Fruit fly (Drosophila melanogaster): ENCODE measurements around the gene Doc3.
A peak's percentile ranks its signal among the peaks of the same experiment; 100 is the strongest.

The Doc3 gene

DNA sequence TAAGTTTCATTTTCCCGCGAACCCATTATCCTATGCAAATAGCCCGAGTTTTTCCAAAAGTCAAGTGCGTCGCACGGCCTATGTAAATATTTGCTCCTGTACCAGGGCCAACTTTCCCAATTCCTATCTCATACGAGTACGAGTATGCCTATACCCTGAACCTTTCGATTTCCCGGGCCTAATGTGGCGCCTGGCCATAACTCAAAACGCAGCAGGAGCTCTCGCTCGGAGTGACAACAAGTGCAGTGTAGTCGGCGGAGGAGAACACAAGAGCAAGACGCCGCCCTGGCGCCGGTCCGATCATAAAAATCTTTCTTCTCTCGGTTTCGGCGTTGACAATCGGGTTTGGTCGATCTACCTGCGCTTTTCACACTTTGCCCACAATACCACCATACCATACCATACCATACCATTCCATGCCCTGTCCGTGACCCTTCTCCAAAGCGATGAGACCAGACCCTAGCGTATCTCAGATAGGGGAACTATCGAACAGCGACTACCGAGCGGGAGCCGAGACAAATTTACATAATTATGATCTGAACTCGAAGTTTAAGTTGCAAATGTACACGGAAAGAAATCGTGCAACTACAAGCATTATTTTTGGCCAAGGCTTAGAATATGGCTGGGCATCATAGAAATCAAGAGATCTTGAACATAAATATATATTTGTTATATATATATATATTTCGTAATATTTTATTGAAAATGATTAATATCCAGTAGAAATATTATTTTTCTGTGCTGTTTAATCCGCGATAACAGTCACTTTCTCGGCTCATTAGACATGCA is 37.4 kb downstream of the Doc3 start (continued):
- peak; percentile 52 for TF ChIP-seq D (optimal IDR thresholded peaks at IDR 0.05)
- peak; percentile 62 for TF ChIP-seq D (GFP tag; optimal IDR thresholded peaks at IDR 0.05)
- no peak for TF ChIP-seq CG3281 (GFP tag; optimal IDR thresholded peaks at IDR 0.05)
- no peak for TF ChIP-seq ap (GFP tag; IDR thresholded peaks at IDR 0.05)
- TF ChIP-seq CG17359 (tag; optimal IDR thresholded peaks at IDR 0.05), result peak; percentile 50
- TF ChIP-seq al (GFP tag; IDR thresholded peaks at IDR 0.05), result no peak
- no peak for TF ChIP-seq scrt (GFP tag; optimal IDR thresholded peaks at IDR 0.05)
- TF ChIP-seq NfI (GFP tag; optimal IDR thresholded peaks at IDR 0.05), result peak; percentile 18
- peak; percentile 42; the same call in 1 of the 2 replicates for TF ChIP-seq Ptx1 (GFP tag; IDR thresholded peaks at IDR 0.05)
- peak; percentile 14; the same call in 1 of the 2 replicates for TF ChIP-seq ranshi (GFP tag; IDR thresholded peaks at IDR 0.05)
- TF ChIP-seq zf30C (GFP tag; optimal IDR thresholded peaks at IDR 0.05), result peak; percentile 50
- peak; percentile 64 for TF ChIP-seq CG33557 (GFP tag; optimal IDR thresholded peaks at IDR 0.05)
- TF ChIP-seq Deaf1 (tag; optimal IDR thresholded peaks at IDR 0.05), result peak; percentile 14
- no peak for TF ChIP-seq CG12744 (GFP tag; optimal IDR thresholded peaks at IDR 0.05)
- TF ChIP-seq crol (GFP tag; IDR thresholded peaks at IDR 0.05), result no peak
- TF ChIP-seq danr (GFP tag; IDR thresholded peaks at IDR 0.05), result no peak
- TF ChIP-seq CG11696 (GFP tag; IDR thresholded peaks at IDR 0.05), result no peak
- TF ChIP-seq sisA (GFP tag; IDR thresholded peaks at IDR 0.05), result peak; percentile 34; the same call in 1 of the 2 replicates
- TF ChIP-seq CG2875 (GFP tag; optimal IDR thresholded peaks at IDR 0.05), result peak; percentile 29
- no peak for TF ChIP-seq NK7.1 (GFP tag; optimal IDR thresholded peaks at IDR 0.05)
- TF ChIP-seq bcd (GFP tag; optimal IDR thresholded peaks at IDR 0.05), result peak; percentile 40
- no peak for TF ChIP-seq unc-4 (GFP tag; IDR thresholded peaks at IDR 0.05; ENCODE audit: partially characterized antibody)
- TF ChIP-seq Atf3 (GFP tag; optimal IDR thresholded peaks at IDR 0.05), result no peak
- TF ChIP-seq CG12659 (GFP tag; optimal IDR thresholded peaks at IDR 0.05), result no peak
- TF ChIP-seq crc (GFP tag; optimal IDR thresholded peaks at IDR 0.05), result no peak
- TF ChIP-seq unpg (GFP tag; optimal IDR thresholded peaks at IDR 0.05), result peak; percentile 55
- TF ChIP-seq CG5953 (GFP tag; IDR thresholded peaks at IDR 0.05), result no peak
- TF ChIP-seq CG16863 (GFP tag; optimal IDR thresholded peaks at IDR 0.05), result no peak
- no peak for TF ChIP-seq pan (optimal IDR thresholded peaks at IDR 0.05)
- TF ChIP-seq pan (GFP tag; optimal IDR thresholded peaks at IDR 0.05 in 1 of 2, IDR thresholded peaks at IDR 0.05 in 1 of 2), result no peak
- 0 out of 3 replicates have a peak, but pooled peaks have one; percentile 38 for TF ChIP-seq ken (GFP tag; IDR thresholded peaks at IDR 0.05)
- no peak for TF ChIP-seq pum (GFP tag; optimal IDR thresholded peaks at IDR 0.05)
- TF ChIP-seq Drgx (GFP tag; IDR thresholded peaks at IDR 0.05), result no peak
- no peak for TF ChIP-seq slou (GFP tag; optimal IDR thresholded peaks at IDR 0.05)
- TF ChIP-seq nau (GFP tag; optimal IDR thresholded peaks at IDR 0.05), result no peak
- TF ChIP-seq CrebB (tag; optimal IDR thresholded peaks at IDR 0.05), result no peak
- no peak for TF ChIP-seq hkb (optimal IDR thresholded peaks at IDR 0.05)
- TF ChIP-seq hkb (GFP tag; IDR thresholded peaks at IDR 0.05), result 0 out of 2 replicates have a peak, but pooled peaks have one; percentile 27
- peak; percentile 5 for TF ChIP-seq ewg (GFP tag; optimal IDR thresholded peaks at IDR 0.05)
- peak; percentile 23 for TF ChIP-seq ATbp (GFP tag; optimal IDR thresholded peaks at IDR 0.05)
- TF ChIP-seq CG30431 (GFP tag; optimal IDR thresholded peaks at IDR 0.05), result peak; percentile 23
- TF ChIP-seq CG13123 (GFP tag; optimal IDR thresholded peaks at IDR 0.05), result no peak
- TF ChIP-seq Nf-YA (GFP tag; IDR thresholded peaks at IDR 0.05), result no peak
- peak; percentile 35 for TF ChIP-seq CG17385 (GFP tag; optimal IDR thresholded peaks at IDR 0.05)
- TF ChIP-seq run (tag; optimal IDR thresholded peaks at IDR 0.05), result no peak
- TF ChIP-seq CTCF (GFP tag; optimal IDR thresholded peaks at IDR 0.05), result no peak
- peak; percentile 55 for TF ChIP-seq Sox100B (GFP tag; optimal IDR thresholded peaks at IDR 0.05)
- no peak for TF ChIP-seq so (GFP tag; IDR thresholded peaks at IDR 0.05)
- no peak for TF ChIP-seq dimm (GFP tag; IDR thresholded peaks at IDR 0.05)
- no peak for TF ChIP-seq trh (GFP tag; optimal IDR thresholded peaks at IDR 0.05)
- TF ChIP-seq CG32772 (GFP tag; IDR thresholded peaks at IDR 0.05), result no peak
- TF ChIP-seq CG11247 (GFP tag; IDR thresholded peaks at IDR 0.05), result no peak

Measured in whole organism, embryonic.